Fruit fly (Drosophila melanogaster): Measurements from ENCODE around the gene ND-51.
A peak's percentile ranks its signal among the peaks of the same experiment; 100 is the strongest.

The ND-51 gene

dm6 chr2L:6051212-6051621, 11.3 kb downstream of the ND-51 start (continued):
- TF ChIP-seq tll (GFP tag; optimal IDR thresholded peaks at IDR 0.05), result peak in 1 of 2 experiments; percentile 27
- TF ChIP-seq CG10366 (GFP tag; IDR thresholded peaks at IDR 0.05), result peak; percentile 95
- peak; percentile 89; the same call in 2 of the 3 replicates for TF ChIP-seq CG2199 (GFP tag; IDR thresholded peaks at IDR 0.05)
- TF ChIP-seq cwo (GFP tag; optimal IDR thresholded peaks at IDR 0.05), result peak; percentile 94
- peak; percentile 77 for TF ChIP-seq Adf1 (GFP tag; IDR thresholded peaks at IDR 0.05)
- TF ChIP-seq tap (tag; optimal IDR thresholded peaks at IDR 0.05), result peak; percentile 97
- peak; percentile 96 for TF ChIP-seq Drgx (GFP tag; IDR thresholded peaks at IDR 0.05)
- peak; percentile 92 for TF ChIP-seq ttk (GFP tag; IDR thresholded peaks at IDR 0.05)
- TF ChIP-seq kay (GFP tag; optimal IDR thresholded peaks at IDR 0.05), result peak; percentile 87
- TF ChIP-seq CG7987 (GFP tag; optimal IDR thresholded peaks at IDR 0.05), result peak; percentile 93
- peak; percentile 95 for TF ChIP-seq nerfin-1 (tag; optimal IDR thresholded peaks at IDR 0.05)
- peak; percentile 96 for TF ChIP-seq CG12104 (GFP tag; optimal IDR thresholded peaks at IDR 0.05)
- TF ChIP-seq Pdp1 (GFP tag; optimal IDR thresholded peaks at IDR 0.05), result peak; percentile 92 to 93
- TF ChIP-seq Dfd (GFP tag; optimal IDR thresholded peaks at IDR 0.05), result no peak
- peak; percentile 64 for TF ChIP-seq fd102C (GFP tag; optimal IDR thresholded peaks at IDR 0.05)
- TF ChIP-seq CG15269 (tag; optimal IDR thresholded peaks at IDR 0.05), result peak; percentile 96
- peak; percentile 93 for TF ChIP-seq Six4 (GFP tag; optimal IDR thresholded peaks at IDR 0.05)
- TF ChIP-seq CG1529 (GFP tag; optimal IDR thresholded peaks at IDR 0.05), result peak; percentile 92
- peak; percentile 97 for TF ChIP-seq BtbVII (GFP tag; optimal IDR thresholded peaks at IDR 0.05)
- peak; percentile 27 for TF ChIP-seq Kr (GFP tag; optimal IDR thresholded peaks at IDR 0.05)
- TF ChIP-seq CG17802 (tag; optimal IDR thresholded peaks at IDR 0.05), result peak; percentile 65
- peak; percentile 97 for TF ChIP-seq Meics (GFP tag; optimal IDR thresholded peaks at IDR 0.05)
- TF ChIP-seq CG4820 (GFP tag; optimal IDR thresholded peaks at IDR 0.05), result peak; percentile 100
- TF ChIP-seq GATAe (GFP tag; conservative IDR thresholded peaks at IDR 0.05), result peak; percentile 33; the same call in 1 of the 2 replicates
- peak; percentile 98 for TF ChIP-seq CG12071 (GFP tag; optimal IDR thresholded peaks at IDR 0.05)
- peak; percentile 87 for TF ChIP-seq CG12942 (GFP tag; optimal IDR thresholded peaks at IDR 0.05)
- TF ChIP-seq Ets97D (GFP tag; optimal IDR thresholded peaks at IDR 0.05), result peak; percentile 85
- peak; percentile 94 for TF ChIP-seq bab2 (GFP tag; optimal IDR thresholded peaks at IDR 0.05)
- peak; percentile 94 for TF ChIP-seq CG15601 (tag; optimal IDR thresholded peaks at IDR 0.05)
- TF ChIP-seq CG1647 (GFP tag; optimal IDR thresholded peaks at IDR 0.05), result peak; percentile 94
- no peak for TF ChIP-seq CG34224 (GFP tag; IDR thresholded peaks at IDR 0.05; ENCODE audit: partially characterized antibody)
- peak; percentile 91 for TF ChIP-seq Ssrp (tag; optimal IDR thresholded peaks at IDR 0.05)
- TF ChIP-seq B-H1 (GFP tag; IDR thresholded peaks at IDR 0.05), result peak; percentile 89
- TF ChIP-seq Deaf1 (tag; optimal IDR thresholded peaks at IDR 0.05), result peak; percentile 84
- TF ChIP-seq mirr (GFP tag; optimal IDR thresholded peaks at IDR 0.05), result peak; percentile 96
- peak; percentile 88 for TF ChIP-seq ewg (GFP tag; optimal IDR thresholded peaks at IDR 0.05)
- peak; percentile 82 for TF ChIP-seq E2f1 (GFP tag; IDR thresholded peaks at IDR 0.05)
- TF ChIP-seq CG8359 (GFP tag; optimal IDR thresholded peaks at IDR 0.05; ENCODE audit: borderline replicate concordance), result peak; percentile 88
- TF ChIP-seq NC2α (GFP tag; optimal IDR thresholded peaks at IDR 0.05), result peak; percentile 81
- TF ChIP-seq Xrp1 (GFP tag; IDR thresholded peaks at IDR 0.05), result peak; percentile 96
- TF ChIP-seq CG13123 (GFP tag; optimal IDR thresholded peaks at IDR 0.05), result peak; percentile 77
- TF ChIP-seq Hmx (GFP tag; optimal IDR thresholded peaks at IDR 0.05), result peak; percentile 79
- TF ChIP-seq tx (GFP tag; optimal IDR thresholded peaks at IDR 0.05), result peak; percentile 94
- peak; percentile 97 for TF ChIP-seq CG7556 (GFP tag; optimal IDR thresholded peaks at IDR 0.05)
- TF ChIP-seq mam (GFP tag; optimal IDR thresholded peaks at IDR 0.05), result peak; percentile 93
- peak; percentile 98 for TF ChIP-seq CG34376 (GFP tag; optimal IDR thresholded peaks at IDR 0.05)
- no peak for TF ChIP-seq pita (GFP tag; optimal IDR thresholded peaks at IDR 0.05)
- TF ChIP-seq peb (GFP tag; IDR thresholded peaks at IDR 0.05), result peak; percentile 86
- TF ChIP-seq br (optimal IDR thresholded peaks at IDR 0.05), result no peak
- TF ChIP-seq az2 (GFP tag; optimal IDR thresholded peaks at IDR 0.05), result peak; percentile 93
- peak; percentile 80 for TF ChIP-seq E2f2 (GFP tag; IDR thresholded peaks at IDR 0.05)
